Fruit fly (Drosophila melanogaster) whole organism, adult: ENCODE results near the gene Ccm3.

Source experiments
- CG11617 ChIP-seq: fragments of 200-800 bp; sonication (Bioruptor generic); optimal IDR thresholded peaks from 2 replicates; lab custom pipeline; 2017; ENCODE audit warnings: mild to moderate bottlenecking, missing biosample characterization, missing genetic modification reagents, missing genetic modification characterization
- CG12768 ChIP-seq: fragments of 200-800 bp; sonication (Bioruptor generic); optimal IDR thresholded peaks from 2 replicates; lab custom pipeline; 2017; ENCODE audit warnings: missing biosample characterization, missing genetic modification characterization, mild to moderate bottlenecking, moderate library complexity, missing genetic modification reagents
- CG14711 ChIP-seq: fragments of 200-800 bp; sonication (Bioruptor generic); optimal IDR thresholded peaks from 2 replicates; lab custom pipeline; 2018; ENCODE audit warnings: missing biosample characterization, mild to moderate bottlenecking, missing genetic modification characterization, moderate library complexity
- CG1620 ChIP-seq: fragments of 200-800 bp; sonication (Bioruptor generic); optimal IDR thresholded peaks from 2 replicates; lab custom pipeline; 2016; ENCODE audit warnings: missing biosample characterization, missing genetic modification characterization
- CG33017 ChIP-seq: fragments of 200-800 bp; sonication (Bioruptor generic); optimal IDR thresholded peaks from 2 replicates; lab custom pipeline; 2018; ENCODE audit warnings: missing biosample characterization, mild to moderate bottlenecking, missing genetic modification characterization, moderate library complexity
- CG5204 ChIP-seq: fragments of 200-800 bp; sonication (Bioruptor generic); optimal IDR thresholded peaks from 2 replicates; lab custom pipeline; 2016; ENCODE audit warnings: missing biosample characterization, missing genetic modification characterization
- CG7045 ChIP-seq: fragments of 200-800 bp; sonication (Bioruptor generic); optimal IDR thresholded peaks from 2 replicates; lab custom pipeline; 2017; ENCODE audit warnings: missing biosample characterization, mild to moderate bottlenecking, missing genetic modification characterization
- CG7101 ChIP-seq: fragments of 200-800 bp; sonication (Bioruptor generic); optimal IDR thresholded peaks from 2 replicates; lab custom pipeline; 2018; ENCODE audit warnings: missing biosample characterization, mild to moderate bottlenecking, missing genetic modification characterization, moderate library complexity
- Clk ChIP-seq: fragments of 200-800 bp; sonication (Bioruptor generic); optimal IDR thresholded peaks from 2 replicates; lab custom pipeline; 2017; ENCODE audit warnings: missing biosample characterization, missing genetic modification characterization
- Crg-1 ChIP-seq: fragments of 200-800 bp; sonication (Bioruptor generic); optimal IDR thresholded peaks from 2 replicates; lab custom pipeline; 2016; ENCODE audit warnings: missing biosample characterization, missing genetic modification characterization
- Hr96 ChIP-seq: fragments of 200-800 bp; sonication (Bioruptor generic); optimal IDR thresholded peaks from 2 replicates; lab custom pipeline; 2016; ENCODE audit warnings: missing biosample characterization, missing genetic modification characterization
- Mnt ChIP-seq: fragments of 200-800 bp; sonication (Bioruptor generic); optimal IDR thresholded peaks from 2 replicates; lab custom pipeline; 2016; ENCODE audit warnings: missing biosample characterization, mild to moderate bottlenecking, missing genetic modification characterization
- bab1 ChIP-seq: fragments of 200-800 bp; sonication (Bioruptor generic); optimal IDR thresholded peaks from 3 replicates; lab custom pipeline; 2019; ENCODE audit warnings: missing biosample characterization, mild to moderate bottlenecking, missing genetic modification characterization, moderate library complexity
- cic ChIP-seq: fragments of 200-800 bp; sonication (Bioruptor generic); optimal IDR thresholded peaks from 2 replicates; lab custom pipeline; 2017; ENCODE audit warnings: missing biosample characterization, mild to moderate bottlenecking, missing genetic modification characterization, moderate library complexity
- cnc ChIP-seq, 2 experiments: fragments of >200 bp; optimal IDR thresholded peaks; 2 replicates each; lab custom pipeline; 2017
- kay ChIP-seq: fragments of 200-800 bp; sonication (Bioruptor generic); peaks from one replicate; lab custom pipeline; 2016; ENCODE audit warnings: missing biosample characterization, missing genetic modification characterization, borderline replicate concordance
- ovo ChIP-seq: fragments of 200-800 bp; sonication (Bioruptor generic); optimal IDR thresholded peaks from 2 replicates; lab custom pipeline; 2016; ENCODE audit warnings: missing biosample characterization, missing genetic modification characterization
- pad ChIP-seq: fragments of 200-800 bp; sonication (Bioruptor generic); optimal IDR thresholded peaks from 3 replicates; lab custom pipeline; 2017; ENCODE audit warnings: missing biosample characterization, missing genetic modification characterization, mild to moderate bottlenecking, moderate library complexity, missing genetic modification reagents
- tj ChIP-seq: fragments of 200-800 bp; sonication (Bioruptor generic); optimal IDR thresholded peaks from 3 replicates; lab custom pipeline; 2017; ENCODE audit warnings: missing biosample characterization, mild to moderate bottlenecking, missing genetic modification characterization, moderate library complexity
- toe ChIP-seq: fragments of 200-800 bp; sonication (Bioruptor generic); optimal IDR thresholded peaks from 2 replicates; lab custom pipeline; 2016; ENCODE audit warnings: missing biosample characterization, missing genetic modification characterization

Gene Ccm3

dm6 chr3R:15363608-15364007, 8.1 kb upstream of the Ccm3 start, which contains the start of gene CG6171:
Gene CG6171 (minus strand): TSS chr3R:15363857.
- TF ChIP-seq CG1620 (peak; percentile 41), Mnt (peak; percentile 9), CG12768 (GFP tag; lab: Kevin White, UChicago) (no peak), CG7101 (tag; lab: Kevin White, UChicago) (peak; percentile 44), CG14711 (tag; lab: Kevin White, UChicago) (peak; percentile 38), Hr96 (no peak), kay (GFP tag; lab: Kevin White, UChicago) (no peak), CG7045 (GFP tag; lab: Kevin White, UChicago) (no peak), tj (GFP tag; lab: Kevin White, UChicago) (no peak), ovo (no peak), cnc (optimal IDR thresholded peaks at IDR 0.05; lab: Kevin White, UChicago) (no peak), Clk (GFP tag; lab: Kevin White, UChicago) (no peak), CG5204 (GFP tag; lab: Kevin White, UChicago) (no peak), CG33017 (tag; lab: Kevin White, UChicago) (no peak), cic (GFP tag; lab: Kevin White, UChicago) (no peak), CG11617 (no peak), bab1 (GFP tag; lab: Kevin White, UChicago) (peak; percentile 46), toe (GFP tag; lab: Kevin White, UChicago) (no peak), Crg-1 (GFP tag; lab: Kevin White, UChicago) (peak; percentile 17), pad (GFP tag; lab: Kevin White, UChicago) (no peak)

DNA sequence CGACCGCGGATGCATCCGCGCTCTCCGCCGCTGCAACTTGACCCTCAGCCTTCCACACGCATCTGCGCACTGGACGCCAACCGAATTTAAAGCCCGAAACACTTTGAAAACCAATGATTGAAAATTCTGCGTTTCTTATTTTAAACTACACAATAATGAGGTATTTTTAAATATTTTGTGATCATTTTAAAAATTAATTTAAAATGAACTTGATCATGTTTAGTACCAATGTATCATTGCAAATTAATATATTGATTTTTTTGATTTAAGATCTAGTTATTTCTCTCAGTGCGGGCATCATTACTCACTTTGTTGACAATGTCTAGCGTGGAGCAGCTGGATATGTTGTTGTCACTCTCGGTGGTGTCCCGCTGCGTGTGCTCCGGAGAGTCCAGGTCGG, 4.9 kb upstream of the Ccm3 start:
- TF ChIP-seq Mnt (no peak), ovo (no peak), Clk (GFP tag; lab: Kevin White, UChicago) (no peak), kay (GFP tag; lab: Kevin White, UChicago) (no peak), Hr96 (no peak), CG14711 (tag; lab: Kevin White, UChicago) (peak; percentile 70), CG7101 (tag; lab: Kevin White, UChicago) (peak; percentile 76), cic (GFP tag; lab: Kevin White, UChicago) (no peak), Crg-1 (GFP tag; lab: Kevin White, UChicago) (no peak), tj (GFP tag; lab: Kevin White, UChicago) (no peak), CG7045 (GFP tag; lab: Kevin White, UChicago) (peak; percentile 67), cnc (optimal IDR thresholded peaks at IDR 0.05; lab: Kevin White, UChicago) (no peak), CG33017 (tag; lab: Kevin White, UChicago) (peak; percentile 87), CG1620 (no peak), CG5204 (GFP tag; lab: Kevin White, UChicago) (no peak), pad (GFP tag; lab: Kevin White, UChicago) (no peak), bab1 (GFP tag; lab: Kevin White, UChicago) (no peak), CG11617 (no peak), toe (GFP tag; lab: Kevin White, UChicago) (no peak), CG12768 (GFP tag; lab: Kevin White, UChicago) (peak; percentile 7)

DNA sequence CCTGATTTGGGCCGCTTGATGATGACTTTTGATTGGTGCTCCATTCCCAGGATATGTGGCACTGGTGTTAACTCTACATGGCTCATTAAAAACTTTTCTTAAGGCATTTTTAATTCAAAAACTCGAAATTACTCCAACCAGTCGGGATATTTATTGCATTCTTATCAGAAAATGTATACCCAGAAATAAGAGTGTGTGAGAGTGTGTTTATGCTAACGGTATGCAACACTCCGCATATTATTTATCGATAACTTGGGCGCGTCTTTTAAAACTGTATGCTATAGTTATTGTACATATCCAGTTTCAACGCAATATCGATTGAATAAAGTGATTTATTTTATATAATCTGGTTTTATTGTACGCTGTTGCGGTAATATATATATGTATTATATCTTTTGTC, 4.3 kb upstream of the Ccm3 start, which contains the start of gene CG34404:
Gene CG34404 (minus strand): TSS at position 189 of the 400 bp plus-strand sequence.
- TF ChIP-seq CG5204 (GFP tag; lab: Kevin White, UChicago) (no peak), tj (GFP tag; lab: Kevin White, UChicago) (no peak), CG12768 (GFP tag; lab: Kevin White, UChicago) (no peak), cnc (optimal IDR thresholded peaks at IDR 0.05; lab: Kevin White, UChicago) (no peak), toe (GFP tag; lab: Kevin White, UChicago) (no peak), Clk (GFP tag; lab: Kevin White, UChicago) (no peak), kay (GFP tag; lab: Kevin White, UChicago) (no peak), CG33017 (tag; lab: Kevin White, UChicago) (no peak), CG7045 (GFP tag; lab: Kevin White, UChicago) (no peak), cic (GFP tag; lab: Kevin White, UChicago) (no peak), Hr96 (no peak), Crg-1 (GFP tag; lab: Kevin White, UChicago) (peak; percentile 19), Mnt (peak; percentile 10), pad (GFP tag; lab: Kevin White, UChicago) (no peak), ovo (no peak), CG11617 (no peak), CG7101 (tag; lab: Kevin White, UChicago) (peak; percentile 34), CG14711 (tag; lab: Kevin White, UChicago) (no peak), CG1620 (peak; percentile 24), bab1 (GFP tag; lab: Kevin White, UChicago) (no peak)

DNA sequence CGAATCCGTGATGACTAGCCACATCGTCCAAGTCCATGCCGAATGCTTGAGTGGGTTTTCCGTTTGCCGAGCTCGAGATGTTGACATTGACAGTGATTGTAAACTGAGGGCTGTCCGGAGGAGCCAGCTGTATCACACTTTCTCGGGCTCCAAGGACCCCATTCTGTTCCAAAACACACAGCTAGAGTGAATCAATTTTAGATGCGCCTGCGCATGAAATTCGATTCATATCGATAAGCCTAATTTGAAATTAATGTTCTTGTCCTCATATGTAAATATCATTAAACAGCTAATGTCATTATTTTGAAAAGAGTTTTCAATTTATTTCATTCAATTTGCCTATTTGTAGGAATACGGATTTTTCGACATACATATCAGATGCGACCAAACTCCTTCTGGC, 2.0 kb upstream of the Ccm3 start, which contains the start of gene CG14868:
Gene CG14868 (minus strand): TSS at position 204 of the 400 bp plus-strand sequence.
- no peak for TF ChIP-seq Mnt
- no peak for TF ChIP-seq pad (GFP tag; lab: Kevin White, UChicago)
- no peak for TF ChIP-seq CG1620
- no peak for TF ChIP-seq CG5204 (GFP tag; lab: Kevin White, UChicago)
- TF ChIP-seq Clk (GFP tag; lab: Kevin White, UChicago) = no peak

- TF ChIP-seq Mnt (no peak), CG7101 (tag; lab: Kevin White, UChicago) (no peak), tj (GFP tag; lab: Kevin White, UChicago) (no peak), cic (GFP tag; lab: Kevin White, UChicago) (no peak), Clk (GFP tag; lab: Kevin White, UChicago) (no peak), Crg-1 (GFP tag; lab: Kevin White, UChicago) (no peak)
Measured at dm6 chr3R:15374397-15374796, 2.6 kb downstream of the Ccm3 start, which contains the start of gene Rbp. Gene Rbp (plus strand): TSS chr3R:15374635.

DNA sequence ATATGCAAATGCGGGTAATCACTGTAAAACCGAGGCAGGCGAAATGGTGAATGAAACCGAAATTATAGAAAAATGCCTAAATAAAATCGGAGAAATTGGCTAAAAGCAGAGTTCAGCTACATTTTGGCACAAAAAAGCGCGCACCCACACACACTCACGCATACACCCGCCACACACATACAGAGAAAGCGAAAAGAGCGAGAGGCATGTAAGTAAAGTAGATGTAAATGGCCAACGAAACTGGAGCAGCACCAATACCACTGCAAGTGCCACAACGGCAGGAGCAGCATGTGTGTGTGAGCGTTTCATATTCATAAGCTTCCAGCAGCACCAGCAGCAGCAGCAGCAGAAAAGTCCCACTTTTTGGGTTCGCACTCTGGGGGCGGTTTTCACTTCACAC, 3.7 kb downstream of the Ccm3 start:
- no peak for TF ChIP-seq CG33017 (tag; lab: Kevin White, UChicago)
- no peak for TF ChIP-seq CG7045 (GFP tag; lab: Kevin White, UChicago)
- TF ChIP-seq tj (GFP tag; lab: Kevin White, UChicago) = no peak
- TF ChIP-seq Crg-1 (GFP tag; lab: Kevin White, UChicago) = no peak
- no peak for TF ChIP-seq cnc (optimal IDR thresholded peaks at IDR 0.05; lab: Kevin White, UChicago)
- no peak for TF ChIP-seq Clk (GFP tag; lab: Kevin White, UChicago)
- TF ChIP-seq CG7101 (tag; lab: Kevin White, UChicago) = no peak
- TF ChIP-seq CG1620 = no peak
- no peak for TF ChIP-seq Hr96
- TF ChIP-seq Mnt = no peak
- no peak for TF ChIP-seq ovo
- no peak for TF ChIP-seq CG14711 (tag; lab: Kevin White, UChicago)
- TF ChIP-seq CG5204 (GFP tag; lab: Kevin White, UChicago) = no peak
- TF ChIP-seq toe (GFP tag; lab: Kevin White, UChicago) = no peak
- TF ChIP-seq pad (GFP tag; lab: Kevin White, UChicago) = no peak
